Fruit fly (Drosophila melanogaster) S2 (cell line): ENCODE results near the gene Npc2g.

Experiments
- CG8478 ChIP-seq: fragments of >200 bp; optimal IDR thresholded peaks from 2 replicates; lab custom pipeline; 2018
- CTCF ChIP-seq, 2 experiments: fragments of >200 bp; optimal IDR thresholded peaks; 2 replicates each; lab custom pipeline; 2018

DNA sequence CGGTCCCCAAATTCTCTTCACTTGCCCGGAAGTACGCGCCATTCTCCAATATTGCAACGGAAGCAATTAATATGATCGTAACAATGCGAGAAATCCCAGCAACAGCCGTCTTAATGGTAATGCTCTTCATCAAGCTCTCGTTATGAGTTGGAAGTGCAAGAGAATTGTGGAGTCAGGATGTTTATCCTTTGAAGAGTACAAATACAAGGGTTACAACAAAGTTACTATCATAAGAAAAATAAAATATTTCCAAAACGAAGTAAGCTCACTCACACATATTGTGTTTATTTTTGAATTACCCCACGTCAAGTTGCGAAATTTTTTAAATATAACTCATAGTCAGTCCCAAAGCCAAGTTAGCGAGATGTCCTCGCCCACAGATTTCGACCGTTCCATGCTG, 2.5 kb downstream of the Npc2g start, which contains the start of gene CG15543:
- TF ChIP-seq CTCF (optimal IDR thresholded peaks at IDR 0.05; lab: Kevin White, UChicago) (no peak), CG8478 (no peak)
